Worm (Caenorhabditis elegans): ENCODE data around the gene T10D4.6.

DNA sequence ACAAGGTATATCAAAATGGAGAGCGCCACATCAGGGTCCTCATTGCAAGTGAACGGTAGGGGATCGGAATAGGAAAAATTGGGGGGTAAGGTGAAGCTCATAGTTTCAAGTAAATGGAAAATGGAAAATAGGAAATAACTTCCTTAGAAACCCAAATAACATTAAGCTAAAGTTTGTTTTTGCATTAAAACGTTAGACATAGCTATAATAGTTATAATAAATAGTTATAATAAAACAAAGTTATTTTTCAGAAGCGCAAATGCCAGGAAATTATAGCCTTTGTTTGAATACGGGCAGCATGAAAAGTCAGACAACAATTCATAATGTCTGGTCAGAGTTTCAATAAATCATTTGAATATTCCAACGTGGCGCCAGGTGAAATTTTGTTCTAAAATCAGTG is 18.6 kb upstream of the T10D4.6 start, which contains the start of gene srg-24:
- TF ChIP-seq pqm-1 (tag; optimal IDR thresholded peaks at IDR 0.05) (no peak), ceh-14 (tag; optimal IDR thresholded peaks at IDR 0.05) (no peak)
